Fruit fly (Drosophila melanogaster) whole organism, adult: ENCODE measurements around the gene CG14607.

ENCODE experiments used
- CG11617 ChIP-seq: fragments of 200-800 bp; sonication (Bioruptor generic); optimal IDR thresholded peaks from 2 replicates; lab custom pipeline; 2017; ENCODE audit warnings: mild to moderate bottlenecking, missing biosample characterization, missing genetic modification reagents, missing genetic modification characterization
- CG12768 ChIP-seq: fragments of 200-800 bp; sonication (Bioruptor generic); optimal IDR thresholded peaks from 2 replicates; lab custom pipeline; 2017; ENCODE audit warnings: missing biosample characterization, missing genetic modification characterization, mild to moderate bottlenecking, moderate library complexity, missing genetic modification reagents
- CG14711 ChIP-seq: fragments of 200-800 bp; sonication (Bioruptor generic); optimal IDR thresholded peaks from 2 replicates; lab custom pipeline; 2018; ENCODE audit warnings: missing biosample characterization, mild to moderate bottlenecking, missing genetic modification characterization, moderate library complexity
- CG1620 ChIP-seq: fragments of 200-800 bp; sonication (Bioruptor generic); optimal IDR thresholded peaks from 2 replicates; lab custom pipeline; 2016; ENCODE audit warnings: missing biosample characterization, missing genetic modification characterization
- CG33017 ChIP-seq: fragments of 200-800 bp; sonication (Bioruptor generic); optimal IDR thresholded peaks from 2 replicates; lab custom pipeline; 2018; ENCODE audit warnings: missing biosample characterization, mild to moderate bottlenecking, missing genetic modification characterization, moderate library complexity
- CG5204 ChIP-seq: fragments of 200-800 bp; sonication (Bioruptor generic); optimal IDR thresholded peaks from 2 replicates; lab custom pipeline; 2016; ENCODE audit warnings: missing biosample characterization, missing genetic modification characterization
- CG7045 ChIP-seq: fragments of 200-800 bp; sonication (Bioruptor generic); optimal IDR thresholded peaks from 2 replicates; lab custom pipeline; 2017; ENCODE audit warnings: missing biosample characterization, mild to moderate bottlenecking, missing genetic modification characterization
- CG7101 ChIP-seq: fragments of 200-800 bp; sonication (Bioruptor generic); optimal IDR thresholded peaks from 2 replicates; lab custom pipeline; 2018; ENCODE audit warnings: missing biosample characterization, mild to moderate bottlenecking, missing genetic modification characterization, moderate library complexity
- Clk ChIP-seq: fragments of 200-800 bp; sonication (Bioruptor generic); optimal IDR thresholded peaks from 2 replicates; lab custom pipeline; 2017; ENCODE audit warnings: missing biosample characterization, missing genetic modification characterization
- Crg-1 ChIP-seq: fragments of 200-800 bp; sonication (Bioruptor generic); optimal IDR thresholded peaks from 2 replicates; lab custom pipeline; 2016; ENCODE audit warnings: missing biosample characterization, missing genetic modification characterization
- Hr96 ChIP-seq: fragments of 200-800 bp; sonication (Bioruptor generic); optimal IDR thresholded peaks from 2 replicates; lab custom pipeline; 2016; ENCODE audit warnings: missing biosample characterization, missing genetic modification characterization
- Mnt ChIP-seq: fragments of 200-800 bp; sonication (Bioruptor generic); optimal IDR thresholded peaks from 2 replicates; lab custom pipeline; 2016; ENCODE audit warnings: missing biosample characterization, mild to moderate bottlenecking, missing genetic modification characterization
- bab1 ChIP-seq: fragments of 200-800 bp; sonication (Bioruptor generic); optimal IDR thresholded peaks from 3 replicates; lab custom pipeline; 2019; ENCODE audit warnings: missing biosample characterization, mild to moderate bottlenecking, missing genetic modification characterization, moderate library complexity
- cic ChIP-seq: fragments of 200-800 bp; sonication (Bioruptor generic); optimal IDR thresholded peaks from 2 replicates; lab custom pipeline; 2017; ENCODE audit warnings: missing biosample characterization, mild to moderate bottlenecking, missing genetic modification characterization, moderate library complexity
- cnc ChIP-seq, 2 experiments: fragments of >200 bp; optimal IDR thresholded peaks; 2 replicates each; lab custom pipeline; 2017
- kay ChIP-seq: fragments of 200-800 bp; sonication (Bioruptor generic); peaks from one replicate; lab custom pipeline; 2016; ENCODE audit warnings: missing biosample characterization, missing genetic modification characterization, borderline replicate concordance
- ovo ChIP-seq: fragments of 200-800 bp; sonication (Bioruptor generic); optimal IDR thresholded peaks from 2 replicates; lab custom pipeline; 2016; ENCODE audit warnings: missing biosample characterization, missing genetic modification characterization
- pad ChIP-seq: fragments of 200-800 bp; sonication (Bioruptor generic); optimal IDR thresholded peaks from 3 replicates; lab custom pipeline; 2017; ENCODE audit warnings: missing biosample characterization, missing genetic modification characterization, mild to moderate bottlenecking, moderate library complexity, missing genetic modification reagents
- tj ChIP-seq: fragments of 200-800 bp; sonication (Bioruptor generic); optimal IDR thresholded peaks from 3 replicates; lab custom pipeline; 2017; ENCODE audit warnings: missing biosample characterization, mild to moderate bottlenecking, missing genetic modification characterization, moderate library complexity
- toe ChIP-seq: fragments of 200-800 bp; sonication (Bioruptor generic); optimal IDR thresholded peaks from 2 replicates; lab custom pipeline; 2016; ENCODE audit warnings: missing biosample characterization, missing genetic modification characterization

The CG14607 gene

DNA sequence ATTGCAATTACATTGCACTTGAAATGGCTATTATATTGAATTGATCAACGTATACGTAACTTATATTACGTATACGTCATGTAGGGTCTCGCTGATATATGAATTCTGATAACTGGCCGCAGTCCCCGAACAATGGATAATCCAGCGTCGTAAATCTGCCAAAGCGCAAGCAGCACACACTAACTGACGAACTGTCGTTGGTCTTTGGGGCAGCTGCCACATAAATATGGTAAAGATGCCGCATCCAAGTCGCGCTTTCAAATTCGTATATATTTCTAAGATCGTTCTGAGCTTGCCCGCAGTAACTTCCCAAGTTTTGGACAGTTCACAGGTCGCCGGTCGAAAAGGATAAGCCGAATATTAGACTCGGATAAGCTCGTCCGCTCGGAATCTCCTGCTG, at the start of gene CG14607:
Gene CG14607, plus strand, starts transcription at position 301 of the 400 bp plus-strand sequence.
- no peak for TF ChIP-seq tj
- TF ChIP-seq kay, result no peak
- no peak for TF ChIP-seq bab1 (GFP tag; lab: Kevin White, UChicago)
- no peak for TF ChIP-seq CG33017
- no peak for TF ChIP-seq toe
- no peak for TF ChIP-seq CG12768 (GFP tag; lab: Kevin White, UChicago)
- no peak for TF ChIP-seq CG7045 (GFP tag; lab: Kevin White, UChicago)
- no peak for TF ChIP-seq Clk (GFP tag; lab: Kevin White, UChicago)

DNA sequence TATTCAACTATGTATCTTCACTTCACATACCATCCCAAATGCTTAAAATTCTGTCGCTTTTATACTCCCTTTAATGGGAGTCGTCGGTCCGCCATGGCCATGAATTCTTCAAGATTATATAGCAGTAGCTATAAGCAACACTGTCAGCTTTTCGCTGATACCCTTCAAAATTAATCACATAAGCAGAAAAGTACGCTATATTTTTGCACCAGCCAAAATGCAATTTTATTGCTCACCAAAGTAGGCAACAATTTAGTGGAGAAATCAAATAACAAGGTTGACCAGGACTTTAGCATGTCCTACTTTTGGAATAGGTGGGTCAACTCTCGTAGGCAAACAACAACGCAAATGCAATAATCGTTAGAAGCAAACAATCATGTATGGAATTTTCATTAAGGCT, 41.7 kb upstream of the CG14607 start:
- TF ChIP-seq kay (peak; percentile 52), CG14711 (tag; lab: Kevin White, UChicago) (no peak), bab1 (GFP tag; lab: Kevin White, UChicago) (peak; percentile 31), tj (peak; percentile 5)

- no peak for TF ChIP-seq Hr96 (GFP tag; lab: Kevin White, UChicago)
- TF ChIP-seq cnc (optimal IDR thresholded peaks at IDR 0.05; lab: Kevin White, UChicago), result no peak
- TF ChIP-seq CG11617, result no peak
- no peak for TF ChIP-seq CG12768 (GFP tag; lab: Kevin White, UChicago)
- no peak for TF ChIP-seq toe
- no peak for TF ChIP-seq ovo
- TF ChIP-seq kay, result no peak
- TF ChIP-seq CG7101 (tag; lab: Kevin White, UChicago), result no peak
- TF ChIP-seq cic (GFP tag; lab: Kevin White, UChicago), result no peak
- TF ChIP-seq bab1 (GFP tag; lab: Kevin White, UChicago), result no peak
- no peak for TF ChIP-seq Mnt (GFP tag; lab: Kevin White, UChicago)
- no peak for TF ChIP-seq CG7045 (GFP tag; lab: Kevin White, UChicago)
- TF ChIP-seq CG14711 (tag; lab: Kevin White, UChicago), result no peak
- no peak for TF ChIP-seq CG5204 (GFP tag; lab: Kevin White, UChicago)
These were observed 40.9 kb upstream of the CG14607 start, which contains the start of gene CG14609 for dm6 chr3R:7200670-7201069. Gene CG14609, plus strand, starts transcription at chr3R:7200970.

dm6 chr3R:7208331-7208730, 33.2 kb upstream of the CG14607 start, which contains the start of gene CG1288:
Gene CG1288, minus strand, starts transcription at chr3R:7208431.
- TF ChIP-seq CG5204 (GFP tag; lab: Kevin White, UChicago) (no peak), toe (no peak), CG11617 (no peak)

- TF ChIP-seq CG5204 (GFP tag; lab: Kevin White, UChicago) (peak; percentile 35), CG12768 (GFP tag; lab: Kevin White, UChicago) (peak; percentile 36), CG7101 (tag; lab: Kevin White, UChicago) (peak; percentile 79), cnc (optimal IDR thresholded peaks at IDR 0.05; lab: Kevin White, UChicago) (no peak), toe (peak; percentile 66), kay (peak; percentile 89), ovo (peak; percentile 45), cic (GFP tag; lab: Kevin White, UChicago) (peak; percentile 65), Mnt (GFP tag; lab: Kevin White, UChicago) (peak; percentile 60), Hr96 (GFP tag; lab: Kevin White, UChicago) (peak; percentile 37), bab1 (GFP tag; lab: Kevin White, UChicago) (no peak), pad (GFP tag; lab: Kevin White, UChicago) (peak; percentile 9), CG11617 (peak; percentile 73), tj (peak; percentile 27), CG7045 (GFP tag; lab: Kevin White, UChicago) (peak; percentile 89), Clk (GFP tag; lab: Kevin White, UChicago) (no peak), Crg-1 (GFP tag; lab: Kevin White, UChicago) (peak; percentile 83), CG1620 (GFP tag; lab: Kevin White, UChicago) (peak; percentile 24), CG14711 (tag; lab: Kevin White, UChicago) (peak; percentile 52), CG33017 (peak; percentile 82)
These were observed 24.5 kb upstream of the CG14607 start, which contains the start of gene CG14606 for dm6 chr3R:7216924-7217529. Gene CG14606, minus strand, starts transcription at chr3R:7217083.

DNA sequence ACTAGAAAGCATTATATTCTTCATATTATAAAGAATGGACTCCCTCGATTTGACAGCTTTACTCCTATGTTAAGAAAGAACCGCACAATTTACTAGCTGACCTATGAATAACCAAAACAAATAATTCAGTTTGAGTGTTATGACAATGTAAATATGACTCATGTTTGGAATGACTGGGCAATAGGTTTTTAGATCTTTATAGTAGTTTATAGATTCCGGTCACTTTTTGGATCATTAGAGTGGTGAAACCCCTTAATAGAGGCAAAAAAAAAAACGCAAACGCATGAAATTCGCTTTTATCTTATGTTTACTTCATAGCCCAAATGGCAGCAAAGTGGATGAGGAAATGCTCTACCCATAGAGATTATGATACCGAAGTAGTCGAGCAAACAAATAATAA, 22.0 kb upstream of the CG14607 start, which contains the start of gene CG14605:
Gene CG14605, minus strand, starts transcription at position 101 of the 400 bp plus-strand sequence.
- TF ChIP-seq ovo, result no peak
- TF ChIP-seq Mnt (GFP tag; lab: Kevin White, UChicago), result no peak
- no peak for TF ChIP-seq CG7045 (GFP tag; lab: Kevin White, UChicago)
- no peak for TF ChIP-seq cic (GFP tag; lab: Kevin White, UChicago)
- no peak for TF ChIP-seq Hr96 (GFP tag; lab: Kevin White, UChicago)
- no peak for TF ChIP-seq CG5204 (GFP tag; lab: Kevin White, UChicago)
- TF ChIP-seq Clk (GFP tag; lab: Kevin White, UChicago), result no peak
- TF ChIP-seq CG12768 (GFP tag; lab: Kevin White, UChicago), result no peak
- no peak for TF ChIP-seq CG33017
- no peak for TF ChIP-seq toe
- TF ChIP-seq tj, result no peak
- TF ChIP-seq cnc (optimal IDR thresholded peaks at IDR 0.05; lab: Kevin White, UChicago), result no peak
- no peak for TF ChIP-seq CG11617
- no peak for TF ChIP-seq pad (GFP tag; lab: Kevin White, UChicago)
- no peak for TF ChIP-seq CG7101 (tag; lab: Kevin White, UChicago)
- no peak for TF ChIP-seq CG14711 (tag; lab: Kevin White, UChicago)
- no peak for TF ChIP-seq Crg-1 (GFP tag; lab: Kevin White, UChicago)
- TF ChIP-seq bab1 (GFP tag; lab: Kevin White, UChicago), result no peak
